Worm (Caenorhabditis elegans) whole organism, mixed stage, embryonic: ENCODE data around the gene abu-8.
A peak's percentile ranks its signal among the peaks of the same experiment; 100 is the strongest.

Experiments
- M03D4.4 ChIP-seq: sonication (generic microtip); optimal IDR thresholded peaks from 2 replicates; lab custom pipeline; 2017; ENCODE audit warnings: mild to moderate bottlenecking, missing genetic modification characterization, missing compliant biosample characterization
- bed-3 ChIP-seq: fragments of 200-800 bp; sonication (Bioruptor generic); optimal IDR thresholded peaks from 3 replicates; lab custom pipeline; 2018; ENCODE audit warnings: mild to moderate bottlenecking, missing genetic modification characterization, moderate library complexity, missing compliant biosample characterization
- blmp-1 ChIP-seq: fragments of 150-350 bp; optimal IDR thresholded peaks from 2 replicates; lab custom pipeline; 2014; ENCODE audit warnings: missing biosample characterization, missing genetic modification characterization
- ceh-39 ChIP-seq: fragments of 150-350 bp; optimal IDR thresholded peaks from 2 replicates; lab custom pipeline; 2014; ENCODE audit warnings: missing biosample characterization, missing genetic modification characterization
- ceh-83 ChIP-seq: fragments of 200-800 bp; sonication (Bioruptor generic); optimal IDR thresholded peaks from 2 replicates; lab custom pipeline; 2018; ENCODE audit warnings: mild to moderate bottlenecking, missing genetic modification characterization, missing compliant biosample characterization
- ces-1 ChIP-seq: fragments of 150-350 bp; optimal IDR thresholded peaks from 2 replicates; lab custom pipeline; 2014; ENCODE audit warnings: missing biosample characterization, missing genetic modification reagents, missing genetic modification characterization
- cnd-1 ChIP-seq: fragments of 200-800 bp; sonication (Bioruptor generic); optimal IDR thresholded peaks from 2 replicates; lab custom pipeline; 2018; ENCODE audit warnings: mild to moderate bottlenecking, missing genetic modification characterization, missing compliant biosample characterization
- drap-1 ChIP-seq: fragments of 200-800 bp; sonication (Bioruptor generic); optimal IDR thresholded peaks from 3 replicates; lab custom pipeline; 2018; ENCODE audit warnings: mild to moderate bottlenecking, missing genetic modification characterization, missing compliant biosample characterization
- elt-1 ChIP-seq: sonication (generic microtip); optimal IDR thresholded peaks from 2 replicates; lab custom pipeline; 2017; ENCODE audit warnings: missing genetic modification characterization, mild to moderate bottlenecking, missing compliant biosample characterization, antibody characterized with exemption, moderate library complexity, borderline replicate concordance; ENCODE audit not compliant: insufficient read depth
- elt-3 ChIP-seq: fragments of 150-350 bp; optimal IDR thresholded peaks from 2 replicates; lab custom pipeline; 2014; ENCODE audit warnings: missing biosample characterization, missing genetic modification characterization
- flh-1 ChIP-seq: fragments of 200-800 bp; sonication (Bioruptor generic); optimal IDR thresholded peaks from 2 replicates; lab custom pipeline; 2018; ENCODE audit warnings: mild to moderate bottlenecking, missing genetic modification characterization, moderate library complexity, missing compliant biosample characterization
- hlh-1 ChIP-seq: fragments of 150-350 bp; optimal IDR thresholded peaks from 2 replicates; lab custom pipeline; 2014; ENCODE audit warnings: missing biosample characterization, missing genetic modification reagents, missing genetic modification characterization
- lin-13 ChIP-seq: fragments of 150-350 bp; optimal IDR thresholded peaks from 2 replicates; lab custom pipeline; 2014; ENCODE audit warnings: missing biosample characterization, missing genetic modification characterization
- lin-32 ChIP-seq: fragments of 200-800 bp; sonication (Bioruptor generic); optimal IDR thresholded peaks from 2 replicates; lab custom pipeline; 2018; ENCODE audit warnings: mild to moderate bottlenecking, missing genetic modification characterization, missing compliant biosample characterization
- lsy-2 ChIP-seq: fragments of 150-350 bp; optimal IDR thresholded peaks from 2 replicates; lab custom pipeline; 2014; ENCODE audit warnings: missing biosample characterization, missing genetic modification characterization
- mep-1 ChIP-seq: fragments of 150-350 bp; optimal IDR thresholded peaks from 2 replicates; lab custom pipeline; 2017; ENCODE audit warnings: missing biosample characterization, missing genetic modification reagents, missing genetic modification characterization, inconsistent platforms
- mls-2 ChIP-seq: sonication (generic microtip); optimal IDR thresholded peaks from 2 replicates; lab custom pipeline; 2016; ENCODE audit warnings: mild to moderate bottlenecking, missing genetic modification characterization, moderate library complexity, missing compliant biosample characterization
- nhr-12 ChIP-seq: fragments of 150-350 bp; optimal IDR thresholded peaks from 2 replicates; lab custom pipeline; 2014; ENCODE audit warnings: missing biosample characterization, missing genetic modification characterization
- nhr-2 ChIP-seq: fragments of 150-350 bp; optimal IDR thresholded peaks from 2 replicates; lab custom pipeline; 2014; ENCODE audit warnings: missing biosample characterization, missing genetic modification characterization
- nhr-237 ChIP-seq: fragments of 150-350 bp; optimal IDR thresholded peaks from 2 replicates; lab custom pipeline; 2014; ENCODE audit warnings: missing biosample characterization, missing genetic modification characterization
- nhr-28 ChIP-seq: fragments of 150-350 bp; optimal IDR thresholded peaks from 2 replicates; lab custom pipeline; 2014; ENCODE audit warnings: missing biosample characterization, missing genetic modification characterization
- pha-4 ChIP-seq: fragments of 150-350 bp; optimal IDR thresholded peaks from 2 replicates; lab custom pipeline; 2018; ENCODE audit warnings: missing biosample characterization, missing genetic modification reagents, missing genetic modification characterization
- sem-2 ChIP-seq: fragments of 200-800 bp; sonication (Bioruptor generic); optimal IDR thresholded peaks from 2 replicates; lab custom pipeline; 2018; ENCODE audit warnings: mild to moderate bottlenecking, missing genetic modification characterization, missing compliant biosample characterization
- snpc-4 ChIP-seq: fragments of 150-350 bp; optimal IDR thresholded peaks from 2 replicates; lab custom pipeline; 2014; ENCODE audit warnings: missing biosample characterization, missing genetic modification characterization
- sptf-1 ChIP-seq: sonication (generic microtip); optimal IDR thresholded peaks from 2 replicates; lab custom pipeline; 2017; ENCODE audit warnings: mild to moderate bottlenecking, missing genetic modification characterization, moderate library complexity, missing compliant biosample characterization
- tbx-8 ChIP-seq: fragments of 200-800 bp; sonication (Bioruptor generic); optimal IDR thresholded peaks from 2 replicates; lab custom pipeline; 2018; ENCODE audit warnings: mild to moderate bottlenecking, missing genetic modification characterization, moderate library complexity, missing compliant biosample characterization
- unc-39 ChIP-seq: fragments of 150-350 bp; optimal IDR thresholded peaks from 2 replicates; lab custom pipeline; 2014; ENCODE audit warnings: missing biosample characterization, missing genetic modification characterization
- unc-62 ChIP-seq: fragments of 150-350 bp; optimal IDR thresholded peaks from 2 replicates; lab custom pipeline; 2014; ENCODE audit warnings: missing biosample characterization, missing genetic modification reagents, missing genetic modification characterization
- zip-8 ChIP-seq: fragments of 150-350 bp; optimal IDR thresholded peaks from 2 replicates; lab custom pipeline; 2014; ENCODE audit warnings: missing biosample characterization, missing genetic modification characterization
- ztf-11 ChIP-seq: fragments of 150-350 bp; optimal IDR thresholded peaks from 2 replicates; lab custom pipeline; 2014; ENCODE audit warnings: missing biosample characterization, missing genetic modification characterization

Gene abu-8

ce11 chrV:5204127-5204526 lies 9.7 kb upstream of the abu-8 start, which contains the start of gene ttc-37:
ttc-37 (plus strand) TSS chrV:5204475.
- no peak for TF ChIP-seq elt-3 (tag; lab: Kevin White, UChicago)
- peak; percentile 3 for TF ChIP-seq nhr-237 (tag; lab: Kevin White, UChicago)

ce11 chrV:5203643-5204042 lies 9.2 kb upstream of the abu-8 start:
- TF ChIP-seq unc-39 (tag; lab: Kevin White, UChicago) = no peak
- no peak for TF ChIP-seq unc-62
- TF ChIP-seq sem-2 (GFP tag; lab: Kevin White, UChicago) = no peak
- TF ChIP-seq nhr-12 = no peak
- no peak for TF ChIP-seq zip-8 (tag; lab: Kevin White, UChicago)
- no peak for TF ChIP-seq cnd-1
- TF ChIP-seq snpc-4 (tag; lab: Kevin White, UChicago) = no peak
- TF ChIP-seq ceh-39 = no peak
- TF ChIP-seq blmp-1 (tag; lab: Kevin White, UChicago) = no peak
- no peak for TF ChIP-seq flh-1 (GFP tag; lab: Kevin White, UChicago)
- TF ChIP-seq nhr-237 (tag; lab: Kevin White, UChicago) = no peak
- no peak for TF ChIP-seq nhr-28 (tag; lab: Kevin White, UChicago)

ce11 chrV:5201706-5202105 lies 7.3 kb upstream of the abu-8 start:
- TF ChIP-seq nhr-28 (tag; lab: Kevin White, UChicago) (no peak), tbx-8 (GFP tag; lab: Kevin White, UChicago) (no peak), unc-62 (peak; percentile 11), hlh-1 (no peak)

- TF ChIP-seq cnd-1 = no peak
- peak; percentile 99 for TF ChIP-seq ces-1
These were observed 5.8 kb upstream of the abu-8 start for ce11 chrV:5200188-5200587.

ce11 chrV:5198240-5198639 lies 3.8 kb upstream of the abu-8 start, which contains the start of gene Y47A7.2:
Y47A7.2 (minus strand) TSS chrV:5198340.
- TF ChIP-seq ztf-11 (tag; lab: Kevin White, UChicago) (no peak), blmp-1 (tag; lab: Kevin White, UChicago) (no peak), nhr-2 (tag; lab: Kevin White, UChicago) (no peak), elt-1 (tag; lab: Kevin White, UChicago) (no peak), flh-1 (GFP tag; lab: Kevin White, UChicago) (no peak), lin-13 (tag; lab: Kevin White, UChicago) (no peak), nhr-12 (no peak), lin-32 (GFP tag; lab: Kevin White, UChicago) (no peak), nhr-237 (tag; lab: Kevin White, UChicago) (no peak), lsy-2 (no peak), hlh-1 (no peak), ceh-39 (no peak), ceh-83 (GFP tag; lab: Kevin White, UChicago) (no peak), snpc-4 (tag; lab: Kevin White, UChicago) (no peak)

- TF ChIP-seq lsy-2 (no peak), hlh-1 (no peak), lin-32 (GFP tag; lab: Kevin White, UChicago) (no peak), nhr-28 (tag; lab: Kevin White, UChicago) (no peak), M03D4.4 (tag; lab: Kevin White, UChicago) (no peak), elt-1 (tag; lab: Kevin White, UChicago) (no peak), mep-1 (tag; lab: Kevin White, UChicago) (no peak), pha-4 (no peak)
These were observed 1.9 kb downstream of the abu-8 start, which contains the start of gene C03A7.13 for ce11 chrV:5192501-5192900. C03A7.13 (minus strand) TSS chrV:5192543.

ce11 chrV:5181612-5182011 lies 12.8 kb downstream of the abu-8 start, which contains the start of gene C03A7.2:
C03A7.2 (plus strand) TSS chrV:5181912.
- no peak for TF ChIP-seq elt-1 (tag; lab: Kevin White, UChicago)
- no peak for TF ChIP-seq sptf-1 (tag; lab: Kevin White, UChicago)
- TF ChIP-seq drap-1 = no peak
- TF ChIP-seq elt-3 (tag; lab: Kevin White, UChicago) = no peak
- no peak for TF ChIP-seq bed-3 (GFP tag; lab: Kevin White, UChicago)
- no peak for TF ChIP-seq hlh-1
- no peak for TF ChIP-seq mls-2 (tag; lab: Kevin White, UChicago)
- no peak for TF ChIP-seq flh-1 (GFP tag; lab: Kevin White, UChicago)
- no peak for TF ChIP-seq snpc-4 (tag; lab: Kevin White, UChicago)
- TF ChIP-seq, all 35 proteins: peak for 0
